Worm (Caenorhabditis elegans) whole organism, L2 larva: ENCODE measurements around the gene tra-2.

Source experiments
- C34F6.9 ChIP-seq: fragments of 150-350 bp; optimal IDR thresholded peaks from 2 replicates; lab custom pipeline; 2014; ENCODE audit warnings: missing biosample characterization, missing genetic modification characterization
- F13H6.1 ChIP-seq: sonication (generic microtip); optimal IDR thresholded peaks from 2 replicates; lab custom pipeline; 2016; ENCODE audit warnings: missing genetic modification characterization, missing compliant biosample characterization
- R02D3.7 ChIP-seq: fragments of 150-350 bp; optimal IDR thresholded peaks from 2 replicates; lab custom pipeline; 2014; ENCODE audit warnings: missing biosample characterization, missing genetic modification characterization
- ZK546.5 ChIP-seq: sonication (generic microtip); optimal IDR thresholded peaks from 2 replicates; lab custom pipeline; 2017; ENCODE audit warnings: missing biosample characterization, missing genetic modification characterization
- alr-1 ChIP-seq: fragments of 150-350 bp; optimal IDR thresholded peaks from 2 replicates; lab custom pipeline; 2014; ENCODE audit warnings: missing biosample characterization, missing genetic modification characterization
- aly-2 ChIP-seq: fragments of 150-350 bp; optimal IDR thresholded peaks from 2 replicates; lab custom pipeline; 2014; ENCODE audit warnings: missing biosample characterization, missing genetic modification characterization
- ama-1 ChIP-seq: fragments of 150-350 bp; optimal IDR thresholded peaks from 2 replicates; lab custom pipeline; 2018; ENCODE audit warnings: inconsistent platforms
- blmp-1 ChIP-seq: sonication (generic microtip); optimal IDR thresholded peaks from 2 replicates; lab custom pipeline; 2017; ENCODE audit warnings: missing genetic modification characterization, mild to moderate bottlenecking, missing compliant biosample characterization, antibody characterized with exemption, moderate library complexity; ENCODE audit not compliant: insufficient read depth
- ceh-16 ChIP-seq: fragments of 150-350 bp; optimal IDR thresholded peaks from 2 replicates; lab custom pipeline; 2014; ENCODE audit warnings: missing biosample characterization, missing genetic modification characterization
- ceh-82 ChIP-seq: fragments of 150-350 bp; optimal IDR thresholded peaks from 2 replicates; lab custom pipeline; 2014; ENCODE audit warnings: missing biosample characterization, missing genetic modification characterization
- crh-2 ChIP-seq: sonication (generic microtip); optimal IDR thresholded peaks from 2 replicates; lab custom pipeline; 2017; ENCODE audit warnings: missing biosample characterization, missing genetic modification characterization
- dmd-4 ChIP-seq: sonication (generic microtip); optimal IDR thresholded peaks from 2 replicates; lab custom pipeline; 2017; ENCODE audit warnings: missing biosample characterization, missing genetic modification characterization
- egl-27 ChIP-seq: sonication (generic microtip); optimal IDR thresholded peaks from 3 replicates; lab custom pipeline; 2017; ENCODE audit warnings: missing biosample characterization, missing genetic modification reagents, missing genetic modification characterization
- elt-1 ChIP-seq: fragments of 150-350 bp; optimal IDR thresholded peaks from 2 replicates; lab custom pipeline; 2014; ENCODE audit warnings: missing biosample characterization, missing genetic modification characterization
- elt-3 ChIP-seq: sonication (generic microtip); optimal IDR thresholded peaks from 2 replicates; lab custom pipeline; 2017; ENCODE audit warnings: missing biosample characterization, missing genetic modification characterization
- fos-1 ChIP-seq: fragments of 150-350 bp; optimal IDR thresholded peaks from 2 replicates; lab custom pipeline; 2014; ENCODE audit warnings: missing biosample characterization, missing genetic modification characterization
- gmeb-1 ChIP-seq: fragments of 150-350 bp; optimal IDR thresholded peaks from 2 replicates; lab custom pipeline; 2014; ENCODE audit warnings: missing biosample characterization, missing genetic modification characterization
- lin-11 ChIP-seq: fragments of 150-350 bp; sonication (generic microtip); optimal IDR thresholded peaks from 2 replicates; lab custom pipeline; 2014; ENCODE audit warnings: missing biosample characterization, missing genetic modification characterization, inconsistent platforms, mixed read lengths
- lin-13 ChIP-seq: fragments of 150-350 bp; optimal IDR thresholded peaks from 2 replicates; lab custom pipeline; 2014; ENCODE audit warnings: missing biosample characterization, missing genetic modification reagents, missing genetic modification characterization
- lin-39 ChIP-seq: fragments of 150-350 bp; optimal IDR thresholded peaks from 2 replicates; lab custom pipeline; 2014; ENCODE audit warnings: missing biosample characterization, missing genetic modification reagents, missing genetic modification characterization
- lsy-2 ChIP-seq, 2 experiments: fragments of 150-350 bp in 1 of 2; sonication (generic microtip) in 1 of 2; optimal IDR thresholded peaks; 2 replicates each; lab custom pipeline; 2014 to 2017; ENCODE audit warnings: missing biosample characterization in 2 of 2, missing genetic modification characterization in 2 of 2
- mab-5 ChIP-seq: fragments of 150-350 bp; optimal IDR thresholded peaks from 2 replicates; lab custom pipeline; 2014; ENCODE audit warnings: missing biosample characterization, missing genetic modification characterization
- nhr-11 ChIP-seq: fragments of 150-350 bp; optimal IDR thresholded peaks from 2 replicates; lab custom pipeline; 2014; ENCODE audit warnings: missing biosample characterization, missing genetic modification characterization
- nhr-12 ChIP-seq: fragments of 150-350 bp; optimal IDR thresholded peaks from 2 replicates; lab custom pipeline; 2014; ENCODE audit warnings: missing biosample characterization, missing genetic modification characterization
- nhr-129 ChIP-seq: fragments of 150-350 bp; optimal IDR thresholded peaks from 2 replicates; lab custom pipeline; 2014; ENCODE audit warnings: missing biosample characterization, missing genetic modification characterization
- nhr-23 ChIP-seq: fragments of 150-350 bp; optimal IDR thresholded peaks from 2 replicates; lab custom pipeline; 2014; ENCODE audit warnings: missing biosample characterization, missing genetic modification reagents, missing genetic modification characterization
- nhr-237 ChIP-seq: fragments of 150-350 bp; optimal IDR thresholded peaks from 2 replicates; lab custom pipeline; 2014; ENCODE audit warnings: missing biosample characterization, missing genetic modification characterization
- nhr-25 ChIP-seq: fragments of 150-350 bp; sonication (generic microtip); optimal IDR thresholded peaks from 3 replicates; lab custom pipeline; 2014; ENCODE audit warnings: missing biosample characterization, missing genetic modification characterization
- nhr-6 ChIP-seq: fragments of 150-350 bp; optimal IDR thresholded peaks from 2 replicates; lab custom pipeline; 2014; ENCODE audit warnings: missing biosample characterization, missing genetic modification characterization
- nhr-77 ChIP-seq: fragments of 150-350 bp; optimal IDR thresholded peaks from 2 replicates; lab custom pipeline; 2014; ENCODE audit warnings: missing biosample characterization, missing genetic modification characterization
- peb-1 ChIP-seq: fragments of 150-350 bp; optimal IDR thresholded peaks from 2 replicates; lab custom pipeline; 2014; ENCODE audit warnings: missing biosample characterization, missing genetic modification characterization
- sem-4 ChIP-seq: fragments of 150-350 bp; optimal IDR thresholded peaks from 2 replicates; lab custom pipeline; 2014; ENCODE audit warnings: missing biosample characterization, missing genetic modification reagents, missing genetic modification characterization
- skn-1 ChIP-seq: sonication (generic microtip); optimal IDR thresholded peaks from 2 replicates; lab custom pipeline; 2017; ENCODE audit warnings: missing biosample characterization, missing genetic modification characterization
- sma-3 ChIP-seq: sonication (generic microtip); optimal IDR thresholded peaks from 2 replicates; lab custom pipeline; 2016; ENCODE audit warnings: missing genetic modification reagents, missing genetic modification characterization, missing compliant biosample characterization
- sma-9 ChIP-seq, 2 experiments: fragments of 150-350 bp in 1 of 2; sonication (generic microtip) in 1 of 2; optimal IDR thresholded peaks; 2 replicates each; lab custom pipeline; 2014 to 2016; ENCODE audit warnings: missing genetic modification characterization in 2 of 2, mild to moderate bottlenecking in 1 of 2, missing biosample characterization in 1 of 2, missing compliant biosample characterization in 1 of 2, missing genetic modification reagents in 1 of 2, moderate library complexity in 1 of 2
- snpc-4 ChIP-seq: fragments of 150-350 bp; optimal IDR thresholded peaks from 2 replicates; lab custom pipeline; 2014; ENCODE audit warnings: missing biosample characterization, missing genetic modification characterization
- unc-55 ChIP-seq: fragments of 150-350 bp; sonication (generic microtip); optimal IDR thresholded peaks from 3 replicates; lab custom pipeline; 2014; ENCODE audit warnings: missing biosample characterization, missing genetic modification reagents, missing genetic modification characterization
- unc-62 ChIP-seq: fragments of 150-350 bp; optimal IDR thresholded peaks from 2 replicates; lab custom pipeline; 2014; ENCODE audit warnings: missing biosample characterization, missing genetic modification reagents, missing genetic modification characterization
- zag-1 ChIP-seq: fragments of 150-350 bp; optimal IDR thresholded peaks from 2 replicates; lab custom pipeline; 2014; ENCODE audit warnings: missing biosample characterization, missing genetic modification characterization
- ztf-1 ChIP-seq: fragments of 200-800 bp; sonication (Bioruptor generic); conservative IDR thresholded peaks from 2 replicates; pipeline ENCODE4 v1.3.6; 2022; ENCODE audit warnings: missing genetic modification characterization, missing compliant biosample characterization
- ztf-11 ChIP-seq: sonication (generic microtip); optimal IDR thresholded peaks from 2 replicates; lab custom pipeline; 2017; ENCODE audit warnings: missing biosample characterization, missing genetic modification characterization
- ztf-4 ChIP-seq: fragments of 150-350 bp; optimal IDR thresholded peaks from 2 replicates; lab custom pipeline; 2014; ENCODE audit warnings: missing biosample characterization, missing genetic modification characterization

Gene tra-2

ce11 chrII:6930072-6930471 is 35.4 kb downstream of the tra-2 start:
- peak; percentile 58 for TF ChIP-seq unc-55
- TF ChIP-seq ceh-16, result no peak
- peak; percentile 45 for TF ChIP-seq C34F6.9 (tag; lab: Kevin White, UChicago)

ce11 chrII:6928416-6928815 is 37.1 kb downstream of the tra-2 start, which contains the start of gene flcn-1:
flcn-1 (plus strand) TSS chrII:6928763.
- TF ChIP-seq ztf-1 (GFP tag; lab: Robert Waterston, UW) (no peak), aly-2 (no peak), sma-9 (GFP tag; optimal IDR thresholded peaks at IDR 0.05; lab: Kevin White, UChicago) (peak; percentile 77), sma-9 (tag; optimal IDR thresholded peaks at IDR 0.05; lab: Kevin White, UChicago) (no peak), mab-5 (no peak), nhr-12 (tag; lab: Kevin White, UChicago) (no peak), elt-1 (tag; lab: Kevin White, UChicago) (no peak), elt-3 (tag; lab: Kevin White, UChicago) (no peak), ama-1 (no peak), ztf-4 (tag; lab: Kevin White, UChicago) (no peak), nhr-23 (tag; lab: Kevin White, UChicago) (no peak), ztf-11 (tag; lab: Kevin White, UChicago) (no peak), nhr-129 (tag; lab: Kevin White, UChicago) (peak; percentile 63), lin-13 (no peak), nhr-77 (tag; lab: Kevin White, UChicago) (no peak), ceh-16 (no peak), fos-1 (peak; percentile 11), lin-11 (tag; lab: Kevin White, UChicago) (no peak), R02D3.7 (tag; lab: Kevin White, UChicago) (no peak), zag-1 (tag; lab: Kevin White, UChicago) (no peak), skn-1 (tag; lab: Kevin White, UChicago) (peak; percentile 28), nhr-25 (tag; lab: Kevin White, UChicago) (peak; percentile 38), lsy-2 (tag; optimal IDR thresholded peaks at IDR 0.05; lab: Kevin White, UChicago) (peak in 1 of 2 experiments; percentile 66), nhr-11 (tag; lab: Kevin White, UChicago) (no peak), dmd-4 (tag; lab: Kevin White, UChicago) (no peak), blmp-1 (tag; lab: Kevin White, UChicago) (no peak), snpc-4 (tag; lab: Kevin White, UChicago) (peak; percentile 2), gmeb-1 (no peak), F13H6.1 (tag; lab: Kevin White, UChicago) (peak; percentile 59), nhr-6 (tag; lab: Kevin White, UChicago) (peak; percentile 66), egl-27 (no peak), ZK546.5 (tag; lab: Kevin White, UChicago) (no peak), crh-2 (peak; percentile 59), unc-62 (no peak), peb-1 (tag; lab: Kevin White, UChicago) (no peak), ceh-82 (no peak), nhr-237 (tag; lab: Kevin White, UChicago) (no peak), unc-55 (peak; percentile 45), C34F6.9 (tag; lab: Kevin White, UChicago) (peak; percentile 80)

- TF ChIP-seq elt-1 (tag; lab: Kevin White, UChicago) (no peak), lin-39 (tag; lab: Kevin White, UChicago) (no peak), ceh-16 (no peak), nhr-23 (tag; lab: Kevin White, UChicago) (no peak), alr-1 (tag; lab: Kevin White, UChicago) (no peak), ztf-1 (GFP tag; lab: Robert Waterston, UW) (no peak), sem-4 (tag; lab: Kevin White, UChicago) (no peak), crh-2 (no peak), F13H6.1 (tag; lab: Kevin White, UChicago) (no peak), sma-3 (GFP tag; lab: Kevin White, UChicago) (no peak), zag-1 (tag; lab: Kevin White, UChicago) (no peak)
Measured at ce11 chrII:6927603-6928002, 37.9 kb downstream of the tra-2 start, which contains the start of gene F22D3.4. F22D3.4 (minus strand) TSS chrII:6927603.
